Fruit fly (Drosophila melanogaster) whole organism: Measurements from ENCODE around the gene Mcr.

Experiments used
- CG8478 ChIP-seq: fragments of >200 bp; optimal IDR thresholded peaks from 2 replicates; lab custom pipeline; 2018; ENCODE audit warnings: inconsistent platforms
- Dll ChIP-seq: fragments of >200 bp; optimal IDR thresholded peaks from 2 replicates; lab custom pipeline; 2017
- pan ChIP-seq: fragments of >200 bp; optimal IDR thresholded peaks from 2 replicates; lab custom pipeline; 2017

dm6 chr2L:8104706-8105105, 21.9 kb upstream of the Mcr start:
- TF ChIP-seq pan (lab: Kevin White, UChicago) = no peak
- no peak for TF ChIP-seq Dll (lab: Kevin White, UChicago)
- TF ChIP-seq CG8478 (lab: Kevin White, UChicago) = no peak
